Fruit fly (Drosophila melanogaster) whole organism: Measurements from ENCODE around the gene Hsp27.

Source experiments
- CG8478 ChIP-seq: fragments of >200 bp; optimal IDR thresholded peaks from 2 replicates; lab custom pipeline; 2018; ENCODE audit warnings: inconsistent platforms
- Dll ChIP-seq: fragments of >200 bp; optimal IDR thresholded peaks from 2 replicates; lab custom pipeline; 2017
- EcR ChIP-seq, 2 experiments: fragments of >200 bp; optimal IDR thresholded peaks; 2 replicates each; lab custom pipeline; 2017; ENCODE audit warnings: missing biosample characterization in 2 of 2, missing genetic modification characterization in 2 of 2, missing genetic modification reagents in 2 of 2
- pan ChIP-seq: fragments of >200 bp; optimal IDR thresholded peaks from 2 replicates; lab custom pipeline; 2017
- psq ChIP-seq: fragments of >200 bp; optimal IDR thresholded peaks from 2 replicates; lab custom pipeline; 2017
- usp ChIP-seq: fragments of >200 bp; optimal IDR thresholded peaks from 2 replicates; lab custom pipeline; 2017; ENCODE audit warnings: missing biosample characterization, missing genetic modification characterization, mixed read lengths

DNA sequence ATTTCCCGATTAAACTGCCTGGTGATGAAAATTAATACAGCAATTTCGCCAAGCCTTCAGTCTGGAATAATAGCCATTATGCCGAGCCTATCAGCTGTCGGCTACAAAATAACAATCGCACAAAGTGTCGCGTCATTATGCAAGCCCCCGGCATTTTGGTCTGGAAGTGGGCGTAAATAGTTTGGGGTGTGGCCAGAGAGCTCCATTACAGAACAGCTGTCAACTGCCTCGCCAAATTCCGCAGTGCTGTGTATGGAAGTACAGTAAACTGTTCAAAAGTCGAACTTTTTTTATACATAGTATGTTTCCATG lies 36.9 kb downstream of the Hsp27 start:
- TF ChIP-seq psq (lab: Kevin White, UChicago), result no peak
- no peak for TF ChIP-seq usp
- no peak for TF ChIP-seq Dll (lab: Kevin White, UChicago)
- no peak for TF ChIP-seq pan (lab: Kevin White, UChicago)
- no peak for TF ChIP-seq CG8478 (lab: Kevin White, UChicago)
- TF ChIP-seq EcR (GFP tag; optimal IDR thresholded peaks at IDR 0.05; lab: Kevin White, UChicago), result no peak
